Fruit fly (Drosophila melanogaster) whole organism, wandering third instar larva: ENCODE data around the gene CG31913.

Experiments
- CrebA ChIP-seq: fragments of 200-800 bp; sonication (Bioruptor generic); optimal IDR thresholded peaks from 2 replicates; lab custom pipeline; 2016; ENCODE audit warnings: missing biosample characterization, mild to moderate bottlenecking, missing genetic modification characterization, borderline replicate concordance
- dsf ChIP-seq: sonication (Bioruptor generic); optimal IDR thresholded peaks from 2 replicates; lab custom pipeline; 2016; ENCODE audit warnings: missing biosample characterization, missing genetic modification characterization, borderline replicate concordance
- sage ChIP-seq: fragments of 200-800 bp; sonication (Bioruptor generic); optimal IDR thresholded peaks from 2 replicates; lab custom pipeline; 2016; ENCODE audit warnings: missing biosample characterization, mild to moderate bottlenecking, missing genetic modification characterization
- woc ChIP-seq: sonication (Bioruptor generic); optimal IDR thresholded peaks from 2 replicates; lab custom pipeline; 2016; ENCODE audit warnings: missing biosample characterization, mild to moderate bottlenecking, missing genetic modification characterization

- TF ChIP-seq woc, result no peak
- no peak for TF ChIP-seq dsf (GFP tag; lab: Kevin White, UChicago)
- no peak for TF ChIP-seq sage (GFP tag; lab: Kevin White, UChicago)
- no peak for TF ChIP-seq CrebA (GFP tag; lab: Kevin White, UChicago)
Observed at dm6 chr2L:5783731-5784130, at the start of gene CG31913.
